Worm (Caenorhabditis elegans) whole organism, L1 larva: ENCODE results near the gene AH9.1.
A peak's percentile ranks its signal among the peaks of the same experiment; 100 is the strongest.

Experiments
- C16A3.4 ChIP-seq: fragments of 150-350 bp; optimal IDR thresholded peaks from 2 replicates; lab custom pipeline; 2014; ENCODE audit warnings: missing biosample characterization, missing genetic modification characterization
- F16B12.6 ChIP-seq: fragments of 150-350 bp; optimal IDR thresholded peaks from 2 replicates; lab custom pipeline; 2014; ENCODE audit warnings: missing biosample characterization, missing genetic modification characterization
- Y116A8C.19 ChIP-seq: sonication (generic microtip); optimal IDR thresholded peaks from 2 replicates; lab custom pipeline; 2016; ENCODE audit warnings: missing compliant biosample characterization, missing genetic modification characterization, borderline replicate concordance
- aha-1 ChIP-seq: fragments of 150-350 bp; optimal IDR thresholded peaks from 2 replicates; lab custom pipeline; 2014; ENCODE audit warnings: missing biosample characterization, missing genetic modification characterization
- alr-1 ChIP-seq: fragments of 200-800 bp; sonication (Bioruptor generic); optimal IDR thresholded peaks from 2 replicates; lab custom pipeline; 2018; ENCODE audit warnings: borderline replicate concordance, mild to moderate bottlenecking, missing genetic modification characterization, missing compliant biosample characterization
- aly-2 ChIP-seq: fragments of 150-350 bp; optimal IDR thresholded peaks from 2 replicates; lab custom pipeline; 2014; ENCODE audit warnings: missing biosample characterization, missing genetic modification characterization
- ama-1 ChIP-seq: fragments of 150-350 bp; optimal IDR thresholded peaks from 2 replicates; lab custom pipeline; 2014
- blmp-1 ChIP-seq: fragments of 150-350 bp; optimal IDR thresholded peaks from 2 replicates; lab custom pipeline; 2014; ENCODE audit warnings: missing biosample characterization, missing genetic modification characterization
- ceh-63 ChIP-seq: fragments of 200-800 bp; sonication (Bioruptor generic); optimal IDR thresholded peaks from 2 replicates; lab custom pipeline; 2018; ENCODE audit warnings: mild to moderate bottlenecking, missing genetic modification characterization, missing compliant biosample characterization
- ceh-8 ChIP-seq: fragments of 200-800 bp; sonication (Bioruptor generic); optimal IDR thresholded peaks from 2 replicates; lab custom pipeline; 2018; ENCODE audit warnings: mild to moderate bottlenecking, missing genetic modification characterization, moderate library complexity, missing compliant biosample characterization
- ceh-90 ChIP-seq: sonication (generic microtip); optimal IDR thresholded peaks from 2 replicates; lab custom pipeline; 2016; ENCODE audit warnings: missing genetic modification characterization, missing compliant biosample characterization
- ces-1 ChIP-seq: fragments of 150-350 bp; optimal IDR thresholded peaks from 2 replicates; lab custom pipeline; 2014; ENCODE audit warnings: missing biosample characterization, missing genetic modification reagents, missing genetic modification characterization
- dpl-1 ChIP-seq, 3 experiments: fragments of 150-350 bp in 2 of 3; sonication (generic microtip) in 1 of 3; optimal IDR thresholded peaks; 2 replicates each; lab custom pipeline; 2014 to 2017; ENCODE audit warnings: missing biosample characterization in 3 of 3, missing genetic modification characterization in 3 of 3, missing genetic modification reagents in 3 of 3
- efl-3 ChIP-seq: fragments of 200-800 bp; sonication (Bioruptor generic); optimal IDR thresholded peaks from 2 replicates; lab custom pipeline; 2018; ENCODE audit warnings: mild to moderate bottlenecking, missing genetic modification characterization, missing compliant biosample characterization
- egl-27 ChIP-seq, 2 experiments: fragments of 150-350 bp in 1 of 2; sonication (generic microtip); optimal IDR thresholded peaks; 3 replicates each; lab custom pipeline; 2017 to 2018; ENCODE audit warnings: missing biosample characterization in 2 of 2, missing genetic modification characterization in 2 of 2, missing genetic modification reagents in 2 of 2
- fkh-4 ChIP-seq: sonication (generic microtip); optimal IDR thresholded peaks from 2 replicates; lab custom pipeline; 2016; ENCODE audit warnings: missing compliant biosample characterization, missing genetic modification characterization, borderline replicate concordance
- fos-1 ChIP-seq: fragments of 150-350 bp; optimal IDR thresholded peaks from 2 replicates; lab custom pipeline; 2014; ENCODE audit warnings: missing biosample characterization, missing genetic modification characterization
- grh-1 ChIP-seq: fragments of 200-800 bp; sonication (Bioruptor generic); IDR thresholded peaks from 2 replicates; pipeline ENCODE4 v1.3.6; 2022; ENCODE audit warnings: missing genetic modification reagents, missing genetic modification characterization, missing compliant biosample characterization
- hpl-2 ChIP-seq: fragments of 150-350 bp; optimal IDR thresholded peaks from 2 replicates; lab custom pipeline; 2014; ENCODE audit warnings: missing biosample characterization, missing genetic modification reagents, missing genetic modification characterization
- isw-1 ChIP-seq: fragments of 200-800 bp; sonication (Bioruptor generic); IDR thresholded peaks from 2 replicates; pipeline ENCODE4 v1.3.6; 2022; ENCODE audit warnings: missing genetic modification characterization, missing compliant biosample characterization
- lin-14 ChIP-seq: fragments of 200-800 bp; sonication (Bioruptor generic); optimal IDR thresholded peaks from 2 replicates; lab custom pipeline; 2018; ENCODE audit warnings: mild to moderate bottlenecking, missing genetic modification characterization, moderate library complexity, missing compliant biosample characterization
- lin-15B ChIP-seq: fragments of 150-350 bp; sonication (generic microtip); optimal IDR thresholded peaks from 3 replicates; lab custom pipeline; 2014; ENCODE audit warnings: missing biosample characterization, missing genetic modification characterization
- lin-39 ChIP-seq: fragments of 150-350 bp; optimal IDR thresholded peaks from 2 replicates; lab custom pipeline; 2014; ENCODE audit warnings: missing biosample characterization, missing genetic modification reagents, missing genetic modification characterization
- lir-3 ChIP-seq: sonication (generic microtip); optimal IDR thresholded peaks from 2 replicates; lab custom pipeline; 2016; ENCODE audit warnings: mild to moderate bottlenecking, missing genetic modification characterization, moderate library complexity, missing compliant biosample characterization; ENCODE audit not compliant: poor library complexity
- lsy-2 ChIP-seq, 2 experiments: fragments of 150-350 bp; optimal IDR thresholded peaks; 2 replicates each; lab custom pipeline; 2014; ENCODE audit warnings: missing biosample characterization in 2 of 2, missing genetic modification characterization in 2 of 2
- mdl-1 ChIP-seq, 2 experiments: fragments of 150-350 bp; optimal IDR thresholded peaks; 2 replicates each; lab custom pipeline; 2014 to 2017; ENCODE audit warnings: missing biosample characterization in 2 of 2, missing genetic modification characterization in 2 of 2, inconsistent platforms in 1 of 2
- mef-2 ChIP-seq: fragments of 150-350 bp; optimal IDR thresholded peaks from 2 replicates; lab custom pipeline; 2014; ENCODE audit warnings: missing biosample characterization, missing genetic modification characterization
- nhr-19 ChIP-seq: fragments of 200-800 bp; sonication (Bioruptor generic); conservative IDR thresholded peaks from 2 replicates; pipeline ENCODE4 v1.3.6; 2022; ENCODE audit warnings: missing genetic modification characterization, missing compliant biosample characterization
- nhr-20 ChIP-seq: sonication (generic microtip); optimal IDR thresholded peaks from 2 replicates; lab custom pipeline; 2016; ENCODE audit warnings: mild to moderate bottlenecking, missing genetic modification characterization, missing compliant biosample characterization
- nhr-47 ChIP-seq: sonication (generic microtip); optimal IDR thresholded peaks from 2 replicates; lab custom pipeline; 2016; ENCODE audit warnings: mild to moderate bottlenecking, missing genetic modification characterization, moderate library complexity, missing compliant biosample characterization
- nhr-71 ChIP-seq: sonication (generic microtip); optimal IDR thresholded peaks from 2 replicates; lab custom pipeline; 2016; ENCODE audit warnings: mild to moderate bottlenecking, missing genetic modification characterization, moderate library complexity, missing compliant biosample characterization
- nhr-77 ChIP-seq: fragments of 150-350 bp; optimal IDR thresholded peaks from 2 replicates; lab custom pipeline; 2014; ENCODE audit warnings: missing biosample characterization, missing genetic modification characterization
- nhr-90 ChIP-seq: sonication (generic microtip); optimal IDR thresholded peaks from 2 replicates; lab custom pipeline; 2016; ENCODE audit warnings: mild to moderate bottlenecking, missing genetic modification characterization, missing compliant biosample characterization; ENCODE audit not compliant: poor library complexity
- pag-3 ChIP-seq: sonication (generic microtip); optimal IDR thresholded peaks from 2 replicates; lab custom pipeline; 2017; ENCODE audit warnings: missing genetic modification characterization, mild to moderate bottlenecking, missing compliant biosample characterization, antibody characterized with exemption, borderline replicate concordance; ENCODE audit not compliant: insufficient read depth
- pqm-1 ChIP-seq: sonication (generic microtip); optimal IDR thresholded peaks from 3 replicates; lab custom pipeline; 2017; ENCODE audit warnings: missing biosample characterization, missing genetic modification characterization
- rnt-1 ChIP-seq: sonication (generic microtip); optimal IDR thresholded peaks from 2 replicates; lab custom pipeline; 2016; ENCODE audit warnings: mild to moderate bottlenecking, missing genetic modification characterization, moderate library complexity, missing compliant biosample characterization
- skn-1 ChIP-seq: fragments of 150-350 bp; optimal IDR thresholded peaks from 2 replicates; lab custom pipeline; 2014; ENCODE audit warnings: missing biosample characterization, missing genetic modification characterization
- snpc-4 ChIP-seq: fragments of 150-350 bp; optimal IDR thresholded peaks from 2 replicates; lab custom pipeline; 2014; ENCODE audit warnings: missing biosample characterization, missing genetic modification characterization
- sox-4 ChIP-seq: sonication (generic microtip); optimal IDR thresholded peaks from 2 replicates; lab custom pipeline; 2016; ENCODE audit warnings: missing genetic modification characterization, missing compliant biosample characterization
- sptf-1 ChIP-seq: fragments of 150-350 bp; optimal IDR thresholded peaks from 2 replicates; lab custom pipeline; 2014; ENCODE audit warnings: missing biosample characterization, missing genetic modification characterization
- tbx-2 ChIP-seq: sonication (generic microtip); optimal IDR thresholded peaks from 2 replicates; lab custom pipeline; 2016; ENCODE audit warnings: missing genetic modification characterization, missing compliant biosample characterization
- unc-130 ChIP-seq: fragments of 150-350 bp; optimal IDR thresholded peaks from 2 replicates; lab custom pipeline; 2017; ENCODE audit warnings: missing biosample characterization, missing genetic modification characterization, inconsistent platforms
- unc-62 ChIP-seq: fragments of 150-350 bp; optimal IDR thresholded peaks from 2 replicates; lab custom pipeline; 2014; ENCODE audit warnings: missing biosample characterization, missing genetic modification reagents, missing genetic modification characterization
- unc-86 ChIP-seq: sonication (generic microtip); optimal IDR thresholded peaks from 2 replicates; lab custom pipeline; 2016; ENCODE audit warnings: missing genetic modification characterization, missing compliant biosample characterization
- vab-15 ChIP-seq: sonication (generic microtip); optimal IDR thresholded peaks from 2 replicates; lab custom pipeline; 2017; ENCODE audit warnings: missing genotype, mild to moderate bottlenecking, missing genetic modification characterization, missing compliant biosample characterization
- xbp-1 ChIP-seq: sonication (generic microtip); optimal IDR thresholded peaks from 2 replicates; lab custom pipeline; 2016; ENCODE audit warnings: missing genetic modification characterization, missing compliant biosample characterization
- zag-1 ChIP-seq: fragments of 150-350 bp; optimal IDR thresholded peaks from 2 replicates; lab custom pipeline; 2014; ENCODE audit warnings: missing biosample characterization, missing genetic modification characterization
- ztf-11 ChIP-seq, 2 experiments: sonication (generic microtip); optimal IDR thresholded peaks; 2 replicates each; lab custom pipeline; 2016 to 2017; ENCODE audit warnings: missing genetic modification characterization in 2 of 2, missing biosample characterization in 1 of 2, missing compliant biosample characterization in 1 of 2
- ztf-4 ChIP-seq: fragments of 150-350 bp; optimal IDR thresholded peaks from 2 replicates; lab custom pipeline; 2014; ENCODE audit warnings: missing biosample characterization, missing genetic modification characterization

The AH9.1 gene

ce11 chrX:2258001-2258400 lies 11.2 kb upstream of the AH9.1 start, which contains the start of gene crn-4:
Gene crn-4 (minus strand): TSS chrX:2258101.
- no peak for TF ChIP-seq nhr-77 (tag; lab: Kevin White, UChicago)
- no peak for TF ChIP-seq ces-1 (GFP tag; lab: Kevin White, UChicago)
- no peak for TF ChIP-seq grh-1 (GFP tag; lab: Robert Waterston, UW)
- TF ChIP-seq xbp-1 (tag; lab: Kevin White, UChicago): no peak
- TF ChIP-seq fkh-4 (tag; lab: Kevin White, UChicago): no peak
- no peak for TF ChIP-seq nhr-47
- no peak for TF ChIP-seq ztf-11 (tag; optimal IDR thresholded peaks at IDR 0.05; lab: Kevin White, UChicago)
- no peak for TF ChIP-seq unc-62 (GFP tag; lab: Kevin White, UChicago)
- no peak for TF ChIP-seq efl-3 (GFP tag; lab: Kevin White, UChicago)
- TF ChIP-seq isw-1 (GFP tag; lab: Robert Waterston, UW): no peak
- no peak for TF ChIP-seq Y116A8C.19 (tag; lab: Kevin White, UChicago)
- TF ChIP-seq C16A3.4 (tag; lab: Kevin White, UChicago): no peak
- TF ChIP-seq aha-1 (tag; lab: Kevin White, UChicago): no peak
- no peak for TF ChIP-seq ztf-4
- no peak for TF ChIP-seq lin-14 (GFP tag; lab: Kevin White, UChicago)
- no peak for TF ChIP-seq ceh-90 (tag; lab: Kevin White, UChicago)
- TF ChIP-seq nhr-90 (tag; lab: Kevin White, UChicago): no peak

ce11 chrX:2242568-2243185 lies 4.1 kb downstream of the AH9.1 start, which contains the start of gene rpl-11.2:
Gene rpl-11.2 (minus strand): TSS chrX:2242618.
- peak; percentile 99 for TF ChIP-seq skn-1 (tag; lab: Kevin White, UChicago)
- peak; percentile 11 for TF ChIP-seq efl-3 (GFP tag; lab: Kevin White, UChicago)
- peak; percentile 92 for TF ChIP-seq mef-2
- TF ChIP-seq vab-15 (tag; lab: Kevin White, UChicago): peak; percentile 90
- TF ChIP-seq ama-1 (lab: Kevin White, UChicago): peak; percentile 88
- TF ChIP-seq fos-1: peak; percentile 97
- peak; percentile 83 for TF ChIP-seq sox-4
- peak; percentile 96 for TF ChIP-seq lin-39
- peak; percentile 97 for TF ChIP-seq rnt-1 (tag; lab: Kevin White, UChicago)
- TF ChIP-seq ceh-8: peak; percentile 87
- TF ChIP-seq egl-27 (tag; optimal IDR thresholded peaks at IDR 0.05; lab: Kevin White, UChicago): peak; percentile 60 to 88
- peak; percentile 98 for TF ChIP-seq nhr-47
- TF ChIP-seq ces-1 (GFP tag; lab: Kevin White, UChicago): no peak
- peak in 1 of 2 experiments; percentile 96 for TF ChIP-seq mdl-1 (tag; optimal IDR thresholded peaks at IDR 0.05; lab: Kevin White, UChicago)
- peak; percentile 99 for TF ChIP-seq nhr-71 (tag; lab: Kevin White, UChicago)
- peak; percentile 93 for TF ChIP-seq hpl-2 (GFP tag; lab: Kevin White, UChicago)
- peak; percentile 98 for TF ChIP-seq tbx-2 (tag; lab: Kevin White, UChicago)
- peak; percentile 98 for TF ChIP-seq nhr-19
- peak; percentile 94 for TF ChIP-seq zag-1
- TF ChIP-seq lin-14 (GFP tag; lab: Kevin White, UChicago): peak; percentile 98
- TF ChIP-seq ceh-63 (GFP tag; lab: Kevin White, UChicago): no peak
- TF ChIP-seq dpl-1 (GFP tag; optimal IDR thresholded peaks at IDR 0.05; lab: Kevin White, UChicago): peak; percentile 82 to 85 (median 84)
- peak; percentile 8 for TF ChIP-seq pqm-1 (tag; lab: Kevin White, UChicago)
- peak; percentile 99 for TF ChIP-seq nhr-20 (tag; lab: Kevin White, UChicago)
- TF ChIP-seq snpc-4 (tag; lab: Kevin White, UChicago): peak; percentile 79
- TF ChIP-seq lsy-2 (tag; optimal IDR thresholded peaks at IDR 0.05; lab: Kevin White, UChicago): peak; percentile 99 to 100
- no peak for TF ChIP-seq sptf-1
- TF ChIP-seq F16B12.6 (tag; lab: Kevin White, UChicago): peak; percentile 68
- TF ChIP-seq alr-1 (tag; lab: Kevin White, UChicago): no peak
- TF ChIP-seq pag-3 (tag; lab: Kevin White, UChicago): peak; percentile 98
- TF ChIP-seq blmp-1: peak; percentile 90
- TF ChIP-seq aly-2 (tag; lab: Kevin White, UChicago): peak; percentile 91
- TF ChIP-seq isw-1 (GFP tag; lab: Robert Waterston, UW): peak; percentile 96
- TF ChIP-seq unc-86 (tag; lab: Kevin White, UChicago): peak; percentile 96
- peak; percentile 87 for TF ChIP-seq lir-3 (tag; lab: Kevin White, UChicago)
- TF ChIP-seq lin-15B (tag; lab: Kevin White, UChicago): peak; percentile 84
- TF ChIP-seq nhr-90 (tag; lab: Kevin White, UChicago): peak; percentile 98
- TF ChIP-seq unc-130: peak; percentile 99
